Fruit fly (Drosophila melanogaster) whole organism, embryonic: ENCODE measurements around the gene wls.

Experiments used
- Ada2b ChIP-seq: fragments of 200-800 bp; sonication (Bioruptor generic); IDR thresholded peaks from 2 replicates; pipeline ENCODE4 v1.3.6; 2022; ENCODE audit warnings: missing biosample characterization, missing genetic modification characterization
- CG10979 ChIP-seq: fragments of 200-800 bp; sonication (Bioruptor generic); optimal IDR thresholded peaks from 2 replicates; lab custom pipeline; 2018; ENCODE audit warnings: missing biosample characterization, mild to moderate bottlenecking, missing genetic modification characterization, moderate library complexity
- CG12299 ChIP-seq: fragments of 200-800 bp; sonication (Bioruptor generic); optimal IDR thresholded peaks from 2 replicates; lab custom pipeline; 2018; ENCODE audit warnings: missing biosample characterization, mild to moderate bottlenecking, missing genetic modification characterization
- CG12391 ChIP-seq: fragments of 200-800 bp; sonication (Bioruptor generic); optimal IDR thresholded peaks from 3 replicates; lab custom pipeline; 2018; ENCODE audit warnings: missing biosample characterization, mild to moderate bottlenecking, missing genetic modification characterization, moderate library complexity
- CG12744 ChIP-seq: fragments of 200-800 bp; sonication (Bioruptor generic); optimal IDR thresholded peaks from 2 replicates; lab custom pipeline; 2016; ENCODE audit warnings: missing biosample characterization, missing genetic modification characterization
- CG14860 ChIP-seq: fragments of 200-800 bp; sonication (Bioruptor generic); IDR thresholded peaks from 3 replicates; pipeline ENCODE4 v1.3.6; 2022; ENCODE audit warnings: missing biosample characterization, missing genetic modification characterization; ENCODE audit not compliant: partially characterized antibody
- CG17612 ChIP-seq: fragments of 200-800 bp; sonication (Bioruptor generic); IDR thresholded peaks from 2 replicates; pipeline ENCODE4 v1.3.6; 2022; ENCODE audit warnings: missing biosample characterization, missing genetic modification characterization
- CG2120 ChIP-seq: fragments of 200-800 bp; sonication (Bioruptor generic); optimal IDR thresholded peaks from 3 replicates; lab custom pipeline; 2016; ENCODE audit warnings: missing biosample characterization, missing genetic modification characterization
- CG2129 ChIP-seq: fragments of 200-800 bp; sonication (Bioruptor generic); IDR thresholded peaks from 2 replicates; pipeline ENCODE4 v1.3.6; 2022; ENCODE audit warnings: missing biosample characterization, missing genetic modification characterization; ENCODE audit not compliant: partially characterized antibody
- CG2678 ChIP-seq: fragments of 200-800 bp; sonication (Bioruptor generic); optimal IDR thresholded peaks from 3 replicates; lab custom pipeline; 2019; ENCODE audit warnings: missing biosample characterization, mild to moderate bottlenecking, missing genetic modification characterization, moderate library complexity
- CG2889 ChIP-seq: fragments of 200-800 bp; sonication (Bioruptor generic); IDR thresholded peaks from 3 replicates; pipeline ENCODE4 v1.3.6; 2022; ENCODE audit warnings: missing biosample characterization, missing genetic modification characterization
- CG3163 ChIP-seq: fragments of 200-800 bp; sonication (Bioruptor generic); optimal IDR thresholded peaks from 3 replicates; lab custom pipeline; 2016; ENCODE audit warnings: missing biosample characterization, missing genetic modification characterization
- CG3407 ChIP-seq: fragments of 200-800 bp; sonication (Bioruptor generic); optimal IDR thresholded peaks from 2 replicates; lab custom pipeline; 2018; ENCODE audit warnings: missing biosample characterization, mild to moderate bottlenecking, missing genetic modification characterization
- CG4282 ChIP-seq: fragments of 200-800 bp; sonication (Bioruptor generic); optimal IDR thresholded peaks from 2 replicates; lab custom pipeline; 2016; ENCODE audit warnings: missing biosample characterization, missing genetic modification characterization
- CG6854 ChIP-seq: fragments of 200-800 bp; sonication (Bioruptor generic); optimal IDR thresholded peaks from 3 replicates; lab custom pipeline; 2017; ENCODE audit warnings: missing biosample characterization, mild to moderate bottlenecking, missing genetic modification characterization
- CG7357 ChIP-seq: fragments of 200-800 bp; sonication (Bioruptor generic); IDR thresholded peaks from 3 replicates; pipeline ENCODE4 v1.3.6; 2022; ENCODE audit warnings: missing biosample characterization, missing genetic modification characterization
- CG7839 ChIP-seq: fragments of 200-800 bp; sonication (Bioruptor generic); optimal IDR thresholded peaks from 3 replicates; lab custom pipeline; 2018; ENCODE audit warnings: missing biosample characterization, mild to moderate bottlenecking, missing genetic modification characterization, moderate library complexity
- CoRest ChIP-seq: fragments of 200-800 bp; sonication (Bioruptor generic); optimal IDR thresholded peaks from 3 replicates; lab custom pipeline; 2018; ENCODE audit warnings: missing biosample characterization, mild to moderate bottlenecking, missing genetic modification characterization, moderate library complexity
- CrebB ChIP-seq: fragments of 200-800 bp; sonication (Bioruptor generic); optimal IDR thresholded peaks from 3 replicates; lab custom pipeline; 2018; ENCODE audit warnings: missing biosample characterization, mild to moderate bottlenecking, missing genetic modification characterization
- Deaf1 ChIP-seq: fragments of 200-800 bp; optimal IDR thresholded peaks from 3 replicates; lab custom pipeline; 2019; ENCODE audit warnings: missing biosample characterization, mild to moderate bottlenecking, missing genetic modification characterization, moderate library complexity
- Elba2 ChIP-seq: fragments of 200-800 bp; sonication (Bioruptor generic); optimal IDR thresholded peaks from 3 replicates; lab custom pipeline; 2016; ENCODE audit warnings: missing biosample characterization, missing genetic modification characterization
- Fer3 ChIP-seq: fragments of 200-800 bp; sonication (Bioruptor generic); optimal IDR thresholded peaks from 2 replicates; lab custom pipeline; 2018; ENCODE audit warnings: missing biosample characterization, mild to moderate bottlenecking, missing genetic modification characterization, moderate library complexity
- HmgZ ChIP-seq: fragments of 200-800 bp; sonication (Bioruptor generic); optimal IDR thresholded peaks from 2 replicates; lab custom pipeline; 2018; ENCODE audit warnings: missing biosample characterization, mild to moderate bottlenecking, missing genetic modification characterization
- Hr3 ChIP-seq: fragments of 200-800 bp; sonication (Bioruptor generic); optimal IDR thresholded peaks from 3 replicates; lab custom pipeline; 2016; ENCODE audit warnings: missing biosample characterization, missing genetic modification characterization
- Max ChIP-seq: fragments of 200-800 bp; sonication (Bioruptor generic); optimal IDR thresholded peaks from 2 replicates; lab custom pipeline; 2016; ENCODE audit warnings: missing biosample characterization, mild to moderate bottlenecking, missing genetic modification characterization
- Nf-YA ChIP-seq: fragments of 200-800 bp; sonication (Bioruptor generic); IDR thresholded peaks from 2 replicates; pipeline ENCODE4 v1.3.6; 2022; ENCODE audit warnings: missing biosample characterization, missing genetic modification characterization
- Oli ChIP-seq: fragments of 200-800 bp; sonication (Bioruptor generic); optimal IDR thresholded peaks from 2 replicates; lab custom pipeline; 2018; ENCODE audit warnings: missing biosample characterization, mild to moderate bottlenecking, missing genetic modification characterization, moderate library complexity
- Optix ChIP-seq: fragments of 200-800 bp; sonication (Bioruptor generic); IDR thresholded peaks from 3 replicates; pipeline ENCODE4 v1.3.6; 2022; ENCODE audit warnings: missing biosample characterization, missing genetic modification characterization
- Rx ChIP-seq: fragments of 200-800 bp; sonication (Bioruptor generic); IDR thresholded peaks from 2 replicates; pipeline ENCODE4 v1.3.6; 2022; ENCODE audit warnings: missing biosample characterization, missing genetic modification characterization
- Side ChIP-seq: fragments of 200-800 bp; sonication (Bioruptor generic); optimal IDR thresholded peaks from 2 replicates; lab custom pipeline; 2016; ENCODE audit warnings: missing biosample characterization, missing genetic modification characterization
- Sry-δ ChIP-seq: fragments of 200-800 bp; sonication (Bioruptor generic); optimal IDR thresholded peaks from 2 replicates; lab custom pipeline; 2016; ENCODE audit warnings: missing biosample characterization, missing genetic modification characterization
- Ssrp ChIP-seq: fragments of 200-800 bp; sonication (Bioruptor generic); optimal IDR thresholded peaks from 2 replicates; lab custom pipeline; 2018; ENCODE audit warnings: missing biosample characterization, mild to moderate bottlenecking, missing genetic modification characterization, moderate library complexity
- ac ChIP-seq: fragments of 200-800 bp; sonication (Bioruptor generic); optimal IDR thresholded peaks from 3 replicates; lab custom pipeline; 2017; ENCODE audit warnings: missing biosample characterization, mild to moderate bottlenecking, missing genetic modification characterization
- br ChIP-seq: fragments of >200 bp; optimal IDR thresholded peaks from 2 replicates; lab custom pipeline; 2017
- cato ChIP-seq: fragments of 200-800 bp; sonication (Bioruptor generic); optimal IDR thresholded peaks from 2 replicates; lab custom pipeline; 2016; ENCODE audit warnings: missing biosample characterization, missing genetic modification characterization, borderline replicate concordance
- disco-r ChIP-seq: fragments of 200-800 bp; sonication (Bioruptor generic); optimal IDR thresholded peaks from 2 replicates; lab custom pipeline; 2016; ENCODE audit warnings: missing biosample characterization, missing genetic modification characterization
- gcm ChIP-seq: fragments of 200-800 bp; sonication (Bioruptor generic); optimal IDR thresholded peaks from 2 replicates; lab custom pipeline; 2019; ENCODE audit warnings: missing biosample characterization, mild to moderate bottlenecking, missing genetic modification characterization, moderate library complexity
- her ChIP-seq: fragments of 200-800 bp; sonication (Bioruptor generic); optimal IDR thresholded peaks from 2 replicates; lab custom pipeline; 2016; ENCODE audit warnings: missing biosample characterization, missing genetic modification characterization
- hth ChIP-seq: fragments of >200 bp; optimal IDR thresholded peaks from 2 replicates; lab custom pipeline; 2017; ENCODE audit warnings: inconsistent platforms
- kni ChIP-seq: fragments of 200-800 bp; sonication (Bioruptor generic); optimal IDR thresholded peaks from 3 replicates; lab custom pipeline; 2017; ENCODE audit warnings: mild to moderate bottlenecking, missing biosample characterization, missing genetic modification reagents, missing genetic modification characterization
- nom ChIP-seq: fragments of 200-800 bp; sonication (Bioruptor generic); optimal IDR thresholded peaks from 2 replicates; lab custom pipeline; 2017; ENCODE audit warnings: missing biosample characterization, missing genetic modification characterization, mild to moderate bottlenecking, moderate library complexity, missing genetic modification reagents
- pb ChIP-seq: fragments of 200-800 bp; sonication (Bioruptor generic); optimal IDR thresholded peaks from 3 replicates; lab custom pipeline; 2016; ENCODE audit warnings: missing biosample characterization, missing genetic modification characterization
- pzg ChIP-seq: fragments of 200-800 bp; sonication (Bioruptor generic); optimal IDR thresholded peaks from 3 replicates; lab custom pipeline; 2018; ENCODE audit warnings: missing biosample characterization, mild to moderate bottlenecking, missing genetic modification characterization, moderate library complexity
- sd ChIP-seq: fragments of 200-800 bp; sonication (Bioruptor generic); optimal IDR thresholded peaks from 3 replicates; lab custom pipeline; 2018; ENCODE audit warnings: missing biosample characterization, mild to moderate bottlenecking, missing genetic modification characterization, moderate library complexity
- sna ChIP-seq: fragments of 200-800 bp; sonication (Bioruptor generic); IDR thresholded peaks from 2 replicates; pipeline ENCODE4 v1.3.6; 2022; ENCODE audit warnings: missing biosample characterization, missing genetic modification characterization; ENCODE audit not compliant: partially characterized antibody
- sob ChIP-seq: fragments of 200-800 bp; sonication (Bioruptor generic); IDR thresholded peaks from 2 replicates; pipeline ENCODE4 v1.3.6; 2022; ENCODE audit warnings: missing biosample characterization, missing genetic modification characterization
- tio ChIP-seq: fragments of 200-800 bp; sonication (Bioruptor generic); optimal IDR thresholded peaks from 2 replicates; lab custom pipeline; 2017; ENCODE audit warnings: missing biosample characterization, missing genetic modification characterization, inconsistent platforms
- twi ChIP-seq: fragments of 200-800 bp; optimal IDR thresholded peaks from 2 replicates; lab custom pipeline; 2019; ENCODE audit warnings: missing biosample characterization, mild to moderate bottlenecking, missing genetic modification characterization, moderate library complexity
- zf30C ChIP-seq: fragments of 200-800 bp; sonication (Bioruptor generic); optimal IDR thresholded peaks from 3 replicates; lab custom pipeline; 2018; ENCODE audit warnings: missing biosample characterization, mild to moderate bottlenecking, missing genetic modification characterization

Gene wls

dm6 chr3L:11118627-11119395 lies 50.6 kb downstream of the wls start (continued):
- TF ChIP-seq CG14860 (no peak), sd (tag; lab: Kevin White, UChicago) (peak; percentile 93), CG2129 (GFP tag; lab: Robert Waterston, UW) (no peak), Oli (no peak), CG2889 (GFP tag; lab: Robert Waterston, UW) (no peak), CG6854 (GFP tag; lab: Kevin White, UChicago) (peak; percentile 71), sob (peak; percentile 74), CG3407 (GFP tag; lab: Kevin White, UChicago) (peak; percentile 87), hth (lab: Kevin White, UChicago) (no peak), tio (GFP tag; lab: Kevin White, UChicago) (no peak), Nf-YA (peak; percentile 52; the same call in 1 of the 2 replicates), her (GFP tag; lab: Kevin White, UChicago) (peak; percentile 1), Ssrp (tag; lab: Kevin White, UChicago) (peak; percentile 2), Rx (GFP tag; lab: Robert Waterston, UW) (no peak), disco-r (GFP tag; lab: Kevin White, UChicago) (peak; percentile 76), br (no peak), twi (peak; percentile 54), CG10979 (tag; lab: Kevin White, UChicago) (peak; percentile 26), sna (GFP tag; lab: Robert Waterston, UW) (no peak), CG3163 (GFP tag; lab: Kevin White, UChicago) (peak; percentile 72), CG12391 (tag; lab: Kevin White, UChicago) (peak; percentile 29), Optix (peak; percentile 57; the same call in 1 of the 3 replicates), CG2678 (tag; lab: Kevin White, UChicago) (peak; percentile 84), zf30C (peak; percentile 51), CG12299 (tag; lab: Kevin White, UChicago) (peak; percentile 87), HmgZ (tag; lab: Kevin White, UChicago) (peak; percentile 94), pzg (GFP tag; lab: Kevin White, UChicago) (peak; percentile 14), Deaf1 (tag; lab: Kevin White, UChicago) (peak; percentile 65), Sry-δ (no peak), CG7357 (GFP tag; lab: Robert Waterston, UW) (no peak), Fer3 (tag; lab: Kevin White, UChicago) (peak; percentile 71), CG2120 (peak; percentile 56), CoRest (peak; percentile 46), CG7839 (tag; lab: Kevin White, UChicago) (peak; percentile 32), CG12744 (peak; percentile 69), Hr3 (GFP tag; lab: Kevin White, UChicago) (peak; percentile 19), CrebB (tag; lab: Kevin White, UChicago) (peak; percentile 88), CG4282 (peak; percentile 24), kni (GFP tag; lab: Kevin White, UChicago) (peak; percentile 99), CG17612 (GFP tag; lab: Robert Waterston, UW) (no peak), Elba2 (GFP tag; lab: Kevin White, UChicago) (no peak), Ada2b (GFP tag; lab: Robert Waterston, UW) (no peak), nom (GFP tag; lab: Kevin White, UChicago) (peak; percentile 73), cato (GFP tag; lab: Kevin White, UChicago) (no peak), Max (peak; percentile 49), gcm (GFP tag; lab: Kevin White, UChicago) (peak; percentile 66), Side (GFP tag; lab: Kevin White, UChicago) (peak; percentile 80), pb (GFP tag; lab: Kevin White, UChicago) (no peak), ac (GFP tag; lab: Kevin White, UChicago) (peak; percentile 70)
